Worm (Caenorhabditis elegans): ENCODE measurements around the gene pes-1.

pes-1 gene

DNA sequence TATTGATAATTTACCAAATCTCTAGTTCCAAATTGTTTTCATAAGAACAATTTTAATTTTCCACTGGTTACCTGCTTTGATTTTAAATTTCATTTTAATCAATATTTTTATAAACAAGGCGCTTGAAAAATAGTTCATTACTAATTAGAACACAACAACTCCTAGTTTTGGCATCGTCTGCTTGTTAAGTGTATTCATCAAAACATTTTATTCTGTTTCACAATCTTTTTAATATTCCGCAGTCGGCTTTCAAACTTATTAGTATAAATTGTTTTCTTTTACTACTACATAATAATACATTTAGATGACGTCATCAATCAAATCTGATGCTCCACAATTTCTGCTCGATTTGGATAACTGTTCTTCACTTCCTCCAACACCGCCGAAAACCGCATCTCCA is at the start of gene pes-1:
TSS of gene pes-1 (plus strand) at position 301 of the 400 bp plus-strand sequence.
- no peak for TF ChIP-seq ets-5 (GFP tag; IDR thresholded peaks at IDR 0.05)
- TF ChIP-seq aly-2 (tag; optimal IDR thresholded peaks at IDR 0.05) = no peak
- TF ChIP-seq C04F5.9 (tag; optimal IDR thresholded peaks at IDR 0.05) = no peak
- TF ChIP-seq C16A3.4 (tag; optimal IDR thresholded peaks at IDR 0.05) = no peak
- TF ChIP-seq nhr-71 (tag; optimal IDR thresholded peaks at IDR 0.05) = no peak
- no peak for TF ChIP-seq sptf-1 (tag; optimal IDR thresholded peaks at IDR 0.05)
- TF ChIP-seq fkh-10 (GFP tag; optimal IDR thresholded peaks at IDR 0.05) = no peak

DNA sequence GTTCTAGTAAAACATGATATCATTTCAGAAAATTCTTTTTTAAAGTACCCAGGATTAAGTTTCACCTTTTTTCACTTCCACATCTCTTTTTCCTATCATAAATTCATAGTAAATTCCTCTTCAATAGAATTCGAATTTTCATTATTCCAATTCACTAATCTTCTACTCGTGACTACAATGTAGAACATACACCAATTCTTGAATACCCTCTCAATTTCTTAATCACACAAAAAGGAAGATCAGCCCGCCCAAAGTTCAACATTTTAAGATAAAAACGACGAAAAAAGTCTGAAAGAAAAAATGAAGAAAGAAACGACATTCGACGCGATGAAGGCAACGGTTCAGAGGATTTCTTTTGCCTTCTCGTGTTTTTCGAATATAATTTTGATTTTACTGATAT is 48.7 kb upstream of the pes-1 start, which contains the start of gene str-163:
TSS of gene str-163 (plus strand) at position 301 of the 400 bp plus-strand sequence.
- TF ChIP-seq ztf-4 (tag; optimal IDR thresholded peaks at IDR 0.05) (no peak), dsc-1 (tag; optimal IDR thresholded peaks at IDR 0.05) (peak; percentile 55), sox-4 (tag; optimal IDR thresholded peaks at IDR 0.05) (peak; percentile 44), fkh-8 (tag; optimal IDR thresholded peaks at IDR 0.05) (peak; percentile 39), pax-3 (tag; optimal IDR thresholded peaks at IDR 0.05) (peak; percentile 39)

DNA sequence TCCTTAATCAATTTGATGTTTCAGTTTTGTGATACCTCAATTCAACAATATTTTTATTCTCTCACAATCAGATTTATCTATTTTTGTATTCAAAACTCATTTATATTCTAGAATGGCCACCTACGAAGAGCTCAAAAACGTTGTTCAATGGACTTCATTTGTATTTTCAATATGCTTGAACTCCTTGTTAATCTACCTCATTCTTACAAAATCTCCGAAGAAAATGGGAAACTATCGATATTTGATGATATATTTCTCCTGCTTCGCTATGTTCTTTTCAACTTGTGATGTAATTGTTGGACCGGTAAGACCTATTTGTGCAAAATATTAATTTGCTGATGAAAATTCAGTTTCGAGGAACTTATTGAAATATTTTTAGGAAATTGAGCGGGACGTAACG is 41.9 kb upstream of the pes-1 start, which contains the start of gene str-164:
TSS of gene str-164 (plus strand) at position 113 of the 400 bp plus-strand sequence.
- TF ChIP-seq lsy-2 (tag; optimal IDR thresholded peaks at IDR 0.05) = no peak
- no peak for TF ChIP-seq efl-1 (optimal IDR thresholded peaks at IDR 0.05)
- peak in 1 of 2 experiments; percentile 76 for TF ChIP-seq efl-1 (GFP tag; optimal IDR thresholded peaks at IDR 0.05 in 1 of 2)
- TF ChIP-seq fos-1 (tag; optimal IDR thresholded peaks at IDR 0.05) = no peak
- no peak for TF ChIP-seq sup-37 (GFP tag; optimal IDR thresholded peaks at IDR 0.05)
- TF ChIP-seq grh-1 (GFP tag; IDR thresholded peaks at IDR 0.05) = no peak
- no peak for TF ChIP-seq unc-30 (tag; optimal IDR thresholded peaks at IDR 0.05)
- TF ChIP-seq elt-3 (tag; optimal IDR thresholded peaks at IDR 0.05) = no peak
- no peak for TF ChIP-seq snpc-4 (tag; optimal IDR thresholded peaks at IDR 0.05)
- TF ChIP-seq pqm-1 (tag; optimal IDR thresholded peaks at IDR 0.05) = no peak

DNA sequence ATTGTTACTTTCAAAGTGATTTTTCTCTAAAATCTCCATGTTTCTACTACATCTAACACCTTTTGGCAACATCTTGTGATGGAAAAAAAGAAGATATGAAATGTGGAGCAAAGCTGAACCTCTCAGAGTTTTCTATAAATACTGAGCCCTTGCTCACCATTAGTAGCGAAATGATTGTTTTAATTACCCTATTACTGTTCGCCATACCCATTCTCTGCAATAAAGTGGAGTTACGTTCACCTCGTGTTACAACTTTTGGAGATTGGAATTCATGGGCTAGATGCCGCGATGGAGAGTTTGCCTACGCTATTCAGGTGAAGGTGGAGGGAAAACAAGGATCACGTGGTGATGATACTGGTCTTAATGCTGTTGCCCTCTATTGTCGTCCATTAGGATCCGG is 38.7 kb upstream of the pes-1 start, which contains the start of gene txt-3:
TSS of gene txt-3 (plus strand) at position 125 of the 400 bp plus-strand sequence.
- TF ChIP-seq unc-98 (GFP tag; IDR thresholded peaks at IDR 0.05) (no peak), isw-1 (GFP tag; IDR thresholded peaks at IDR 0.05) (no peak), lin-35 (GFP tag; optimal IDR thresholded peaks at IDR 0.05) (no peak), sox-4 (tag; optimal IDR thresholded peaks at IDR 0.05) (no peak), rnt-1 (tag; optimal IDR thresholded peaks at IDR 0.05) (no peak), dpl-1 (GFP tag; optimal IDR thresholded peaks at IDR 0.05) (no peak), mdl-1 (tag; optimal IDR thresholded peaks at IDR 0.05) (no peak)

DNA sequence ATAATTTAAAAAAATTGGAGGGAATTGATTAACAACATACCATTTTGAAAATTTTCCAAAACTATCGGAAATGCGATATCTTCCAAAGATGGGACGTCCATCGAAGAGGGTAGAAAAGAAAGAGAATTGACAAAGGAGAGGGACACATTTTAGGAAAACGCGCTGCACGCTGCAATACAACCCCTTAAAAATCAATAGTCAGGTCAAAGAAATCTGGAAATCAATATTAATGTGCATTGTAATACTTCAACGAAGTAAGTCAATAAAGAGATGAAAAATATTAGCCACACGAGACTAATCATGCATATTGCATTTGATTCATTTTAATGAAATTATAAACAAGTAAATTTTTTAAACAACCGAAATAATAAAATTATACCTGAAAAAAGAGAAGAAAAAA is 33.1 kb upstream of the pes-1 start, which contains the start of gene Y9C9A.13:
TSS of gene Y9C9A.13 (minus strand) at position 101 of the 400 bp plus-strand sequence.
- no peak for TF ChIP-seq unc-30 (tag; optimal IDR thresholded peaks at IDR 0.05)

DNA sequence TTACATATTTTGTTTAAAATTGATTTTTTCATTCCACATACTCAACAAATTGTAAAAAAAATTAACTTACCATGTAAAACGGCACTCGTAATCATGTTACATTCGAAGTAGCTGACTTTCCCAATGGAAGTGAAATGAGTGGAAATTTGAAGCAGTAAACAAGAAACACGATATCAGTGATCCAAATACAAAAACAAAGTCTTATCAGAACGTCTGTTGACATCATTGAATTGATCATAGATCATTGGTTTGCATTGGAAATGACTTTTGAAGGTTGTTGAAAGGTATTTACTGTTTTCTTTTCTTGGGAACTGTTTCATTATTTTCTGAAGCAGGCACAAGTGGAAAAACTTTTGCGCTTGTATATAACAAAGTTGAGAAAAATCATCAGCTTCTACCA is 26.6 kb upstream of the pes-1 start, which contains the start of gene Y9C9A.16:
TSS of gene Y9C9A.16 (minus strand) at position 131 of the 400 bp plus-strand sequence.
- TF ChIP-seq rnt-1 (tag; optimal IDR thresholded peaks at IDR 0.05) (no peak), ceh-82 (tag; optimal IDR thresholded peaks at IDR 0.05) (no peak)

DNA sequence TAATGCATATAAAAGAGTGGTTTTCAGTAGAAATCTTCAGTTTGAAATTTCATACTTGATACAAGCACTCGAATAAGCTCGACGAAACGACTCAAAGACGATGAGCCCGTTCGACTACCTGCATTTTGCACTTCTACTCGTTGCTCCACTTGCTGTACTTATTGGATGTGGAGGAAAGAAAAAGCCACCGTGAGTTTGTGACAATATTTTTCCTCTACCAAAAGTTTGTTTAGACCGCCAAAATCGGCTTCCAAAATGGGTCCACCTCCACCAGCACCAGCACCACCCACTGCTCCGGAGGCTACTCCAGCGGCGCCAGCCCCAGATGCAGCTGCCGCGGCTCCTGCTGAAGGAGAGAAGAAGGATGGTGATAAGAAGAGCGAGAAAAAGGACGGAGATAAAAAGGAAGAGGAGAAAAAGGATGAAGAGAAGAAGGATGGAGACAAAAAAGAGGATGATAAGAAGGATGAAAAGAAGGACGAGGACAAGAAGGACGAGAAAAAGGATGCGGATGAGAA is 25.3 kb upstream of the pes-1 start, which contains the start of gene E03H12.5:
TSS of gene E03H12.5 (plus strand) at position 51 of the 518 bp plus-strand sequence.
- TF ChIP-seq C04F5.9 (tag; optimal IDR thresholded peaks at IDR 0.05) = no peak
- TF ChIP-seq lin-13 (GFP tag; optimal IDR thresholded peaks at IDR 0.05) = no peak
- no peak for TF ChIP-seq unc-30 (tag; optimal IDR thresholded peaks at IDR 0.05)
- no peak for TF ChIP-seq fkh-8 (tag; optimal IDR thresholded peaks at IDR 0.05)
- no peak for TF ChIP-seq skn-1 (tag; optimal IDR thresholded peaks at IDR 0.05)
- no peak for TF ChIP-seq nhr-237 (tag; optimal IDR thresholded peaks at IDR 0.05)
- TF ChIP-seq sox-4 (tag; optimal IDR thresholded peaks at IDR 0.05) = no peak
- TF ChIP-seq egl-27 (tag; optimal IDR thresholded peaks at IDR 0.05) = no peak
- TF ChIP-seq lin-35 (GFP tag; optimal IDR thresholded peaks at IDR 0.05) = no peak
- no peak for TF ChIP-seq unc-62 (GFP tag; optimal IDR thresholded peaks at IDR 0.05)
- no peak for TF ChIP-seq ztf-11 (tag; optimal IDR thresholded peaks at IDR 0.05)
- TF ChIP-seq elt-2 (tag; optimal IDR thresholded peaks at IDR 0.05) = no peak
- no peak for TF ChIP-seq lin-15B (tag; optimal IDR thresholded peaks at IDR 0.05)
- no peak for TF ChIP-seq pqm-1 (tag; optimal IDR thresholded peaks at IDR 0.05)
- no peak for TF ChIP-seq nhr-47 (tag; optimal IDR thresholded peaks at IDR 0.05)
- TF ChIP-seq xbp-1 (tag; optimal IDR thresholded peaks at IDR 0.05) = no peak
- TF ChIP-seq elt-3 (tag; optimal IDR thresholded peaks at IDR 0.05) = no peak
